Worm (Caenorhabditis elegans): Measurements from ENCODE around the gene srw-14.

Gene srw-14

ce11 chrV:15187083-15188057, 38.4 kb upstream of the srw-14 start, which contains the start of the genes cyn-7 and bath-36:
Gene cyn-7, minus strand, starts transcription at chrV:15187378.
Gene bath-36, plus strand, starts transcription at chrV:15187888.
- TF ChIP-seq gei-17 (GFP tag; optimal IDR thresholded peaks at IDR 0.05) (peak; percentile 59), ceh-100 (GFP tag; IDR thresholded peaks at IDR 0.05) (peak; percentile 44; the same call in 1 of the 2 replicates), nhr-27 (tag; optimal IDR thresholded peaks at IDR 0.05) (no peak), hmg-20 (GFP tag; IDR thresholded peaks at IDR 0.05) (no peak), sptf-2 (GFP tag; optimal IDR thresholded peaks at IDR 0.05) (no peak), cebp-1 (GFP tag; IDR thresholded peaks at IDR 0.05) (no peak; the same call in 1 of the 2 replicates), cebp-1 (tag; optimal IDR thresholded peaks at IDR 0.05) (peak; percentile 61), hmg-1.2 (GFP tag; IDR thresholded peaks at IDR 0.05) (peak; percentile 33), F57C9.4 (tag; optimal IDR thresholded peaks at IDR 0.05) (no peak), F33H1.4 (GFP tag; IDR thresholded peaks at IDR 0.05) (peak; percentile 56), lsy-27 (tag; optimal IDR thresholded peaks at IDR 0.05; ENCODE audit: borderline replicate concordance, insufficient read depth) (no peak), F23B12.7 (tag; optimal IDR thresholded peaks at IDR 0.05; ENCODE audit: insufficient read depth) (peak; percentile 67), dpff-1 (tag; optimal IDR thresholded peaks at IDR 0.05) (no peak), bed-2 (GFP tag; IDR thresholded peaks at IDR 0.05) (no peak), F37B4.10 (GFP tag; IDR thresholded peaks at IDR 0.05) (no peak), zim-3 (tag; optimal IDR thresholded peaks at IDR 0.05) (no peak), F49E8.2 (tag; optimal IDR thresholded peaks at IDR 0.05; ENCODE audit: insufficient read depth) (peak; percentile 15), K11D2.4 (GFP tag; IDR thresholded peaks at IDR 0.05) (peak; percentile 71; the same call in 1 of the 2 replicates), ceh-27 (GFP tag; optimal IDR thresholded peaks at IDR 0.05) (no peak), hlh-12 (tag; optimal IDR thresholded peaks at IDR 0.05) (no peak), lin-35 (GFP tag; optimal IDR thresholded peaks at IDR 0.05) (peak in 1 of 3 experiments; percentile 66), let-607 (tag; optimal IDR thresholded peaks at IDR 0.05) (peak in 1 of 2 experiments; percentile 63), mel-28 (tag; optimal IDR thresholded peaks at IDR 0.05; ENCODE audit: borderline replicate concordance) (no peak), egrh-3 (GFP tag; IDR thresholded peaks at IDR 0.05) (no peak), pbrm-1 (GFP tag; IDR thresholded peaks at IDR 0.05) (peak; percentile 81), D2030.7 (GFP tag; IDR thresholded peaks at IDR 0.05) (peak; percentile 62; the same call in 1 of the 2 replicates), mxl-1 (tag; optimal IDR thresholded peaks at IDR 0.05) (no peak), rpc-1 (optimal IDR thresholded peaks at IDR 0.05) (peak; percentile 28), rpc-1 (tag; optimal IDR thresholded peaks at IDR 0.05) (no peak), attf-5 (GFP tag; optimal IDR thresholded peaks at IDR 0.05) (peak; percentile 56), B0261.1 (tag; optimal IDR thresholded peaks at IDR 0.05) (peak; percentile 7), snpc-3.4 (tag; optimal IDR thresholded peaks at IDR 0.05) (peak; percentile 76), F22D6.2 (tag; optimal IDR thresholded peaks at IDR 0.05) (no peak), F39B2.1 (GFP tag; IDR thresholded peaks at IDR 0.05) (no peak), Y56A3A.18 (GFP tag; IDR thresholded peaks at IDR 0.05) (no peak), sea-2 (GFP tag; IDR thresholded peaks at IDR 0.05) (no peak), mes-4 (tag; optimal IDR thresholded peaks at IDR 0.05) (no peak), hrde-1 (tag; optimal IDR thresholded peaks at IDR 0.05; ENCODE audit: borderline replicate concordance) (no peak), repo-1 (tag; optimal IDR thresholded peaks at IDR 0.05) (peak; percentile 14), sdz-38 (tag; optimal IDR thresholded peaks at IDR 0.05) (no peak), ceh-58 (GFP tag; IDR thresholded peaks at IDR 0.05) (no peak), madf-10 (tag; optimal IDR thresholded peaks at IDR 0.05) (peak; percentile 8), cebp-2 (GFP tag; IDR thresholded peaks at IDR 0.05) (no peak), lin-40 (tag; optimal IDR thresholded peaks at IDR 0.05) (peak; percentile 85), snpc-1.1 (tag; optimal IDR thresholded peaks at IDR 0.05; ENCODE audit: insufficient read depth) (no peak), pha-4 (tag; optimal IDR thresholded peaks at IDR 0.05) (peak; percentile 36)
